Fruit fly (Drosophila melanogaster): Measurements from ENCODE around the gene mRpS18A.

Gene mRpS18A

dm6 chr3R:8563774-8564173 is 1.4 kb upstream of the mRpS18A start, which contains the start of gene Cenp-C (continued):
- TF ChIP-seq pros (GFP tag; optimal IDR thresholded peaks at IDR 0.05), result no peak
- TF ChIP-seq tna (GFP tag; IDR thresholded peaks at IDR 0.05; ENCODE audit: partially characterized antibody), result no peak
- no peak for TF ChIP-seq Fer3 (tag; optimal IDR thresholded peaks at IDR 0.05)
- no peak for TF ChIP-seq Doc3 (GFP tag; IDR thresholded peaks at IDR 0.05; ENCODE audit: partially characterized antibody)
- TF ChIP-seq Meics (GFP tag; optimal IDR thresholded peaks at IDR 0.05), result no peak
- TF ChIP-seq row (GFP tag; IDR thresholded peaks at IDR 0.05), result peak; percentile 71; the same call in 2 of the 3 replicates
- no peak for TF ChIP-seq ewg (GFP tag; optimal IDR thresholded peaks at IDR 0.05)
- TF ChIP-seq gro (GFP tag; optimal IDR thresholded peaks at IDR 0.05), result peak; percentile 53
- TF ChIP-seq trem (tag; optimal IDR thresholded peaks at IDR 0.05), result peak; percentile 72
- TF ChIP-seq Hmr (GFP tag; optimal IDR thresholded peaks at IDR 0.05), result no peak
- TF ChIP-seq D19B (GFP tag; optimal IDR thresholded peaks at IDR 0.05), result no peak
- peak; percentile 18; the same call in 2 of the 4 replicates for TF ChIP-seq Gug (GFP tag; IDR thresholded peaks at IDR 0.05)
- no peak for TF ChIP-seq CG16779 (GFP tag; IDR thresholded peaks at IDR 0.05)
- no peak for TF ChIP-seq Stat92E (GFP tag; optimal IDR thresholded peaks at IDR 0.05)
- TF ChIP-seq CG3847 (GFP tag; IDR thresholded peaks at IDR 0.05), result peak; percentile 81
- TF ChIP-seq HLH3B (GFP tag; IDR thresholded peaks at IDR 0.05), result no peak
- no peak for TF ChIP-seq nau (GFP tag; optimal IDR thresholded peaks at IDR 0.05)
- TF ChIP-seq ro (GFP tag; IDR thresholded peaks at IDR 0.05), result no peak
- TF ChIP-seq CG10147 (GFP tag; optimal IDR thresholded peaks at IDR 0.05), result no peak
- TF ChIP-seq HmgZ (tag; optimal IDR thresholded peaks at IDR 0.05), result no peak
- no peak for TF ChIP-seq insv (GFP tag; optimal IDR thresholded peaks at IDR 0.05)
- peak; percentile 40 for TF ChIP-seq CG2712 (tag; optimal IDR thresholded peaks at IDR 0.05)
- no peak for TF ChIP-seq CG3407 (GFP tag; optimal IDR thresholded peaks at IDR 0.05)
- no peak for TF ChIP-seq jigr1 (GFP tag; IDR thresholded peaks at IDR 0.05)
- no peak for TF ChIP-seq CG6654 (GFP tag; optimal IDR thresholded peaks at IDR 0.05)
- TF ChIP-seq gsb-n (tag; optimal IDR thresholded peaks at IDR 0.05), result no peak
- TF ChIP-seq run (tag; optimal IDR thresholded peaks at IDR 0.05), result no peak
- peak; percentile 77 for TF ChIP-seq CG9797 (GFP tag; optimal IDR thresholded peaks at IDR 0.05)
- TF ChIP-seq pzg (GFP tag; optimal IDR thresholded peaks at IDR 0.05), result peak; percentile 66
- TF ChIP-seq Elba2 (GFP tag; optimal IDR thresholded peaks at IDR 0.05), result peak; percentile 72
- TF ChIP-seq sd (tag; optimal IDR thresholded peaks at IDR 0.05), result no peak
- TF ChIP-seq CG8765 (GFP tag; IDR thresholded peaks at IDR 0.05), result no peak
- no peak for TF ChIP-seq CG17359 (tag; optimal IDR thresholded peaks at IDR 0.05)
- TF ChIP-seq CG2116 (GFP tag; optimal IDR thresholded peaks at IDR 0.05), result peak; percentile 41
- no peak for TF ChIP-seq toy (GFP tag; IDR thresholded peaks at IDR 0.05)
- TF ChIP-seq Xbp1 (GFP tag; optimal IDR thresholded peaks at IDR 0.05), result peak; percentile 60
- TF ChIP-seq CG4424 (GFP tag; optimal IDR thresholded peaks at IDR 0.05), result peak; percentile 35
- no peak for TF ChIP-seq fd102C (GFP tag; optimal IDR thresholded peaks at IDR 0.05)
- peak; percentile 12 for TF ChIP-seq CG1602 (GFP tag; optimal IDR thresholded peaks at IDR 0.05)
- no peak for TF ChIP-seq aop (GFP tag; IDR thresholded peaks at IDR 0.05)
- TF ChIP-seq mam (GFP tag; optimal IDR thresholded peaks at IDR 0.05), result peak; percentile 64
- TF ChIP-seq BEAF-32 (GFP tag; optimal IDR thresholded peaks at IDR 0.05), result peak; percentile 61
- TF ChIP-seq CG13624 (GFP tag; optimal IDR thresholded peaks at IDR 0.05), result peak; percentile 36
- 0 out of 2 replicates have a peak, but pooled peaks have one; percentile 22 for TF ChIP-seq CG10366 (GFP tag; IDR thresholded peaks at IDR 0.05)
- TF ChIP-seq CG34376 (GFP tag; optimal IDR thresholded peaks at IDR 0.05), result no peak
- TF ChIP-seq stwl (tag; optimal IDR thresholded peaks at IDR 0.05), result peak; percentile 64
- TF ChIP-seq mld (GFP tag; IDR thresholded peaks at IDR 0.05; ENCODE audit: partially characterized antibody), result no peak
- peak; percentile 36 for TF ChIP-seq Max (GFP tag; optimal IDR thresholded peaks at IDR 0.05)
- TF ChIP-seq CG4707 (GFP tag; optimal IDR thresholded peaks at IDR 0.05), result no peak
- TF ChIP-seq CTCF (GFP tag; optimal IDR thresholded peaks at IDR 0.05), result peak; percentile 17
- no peak for TF ChIP-seq nerfin-1 (tag; optimal IDR thresholded peaks at IDR 0.05)

Measured in whole organism, embryonic.